Fruit fly (Drosophila melanogaster): ENCODE results near the gene CG6144.

Gene CG6144

DNA sequence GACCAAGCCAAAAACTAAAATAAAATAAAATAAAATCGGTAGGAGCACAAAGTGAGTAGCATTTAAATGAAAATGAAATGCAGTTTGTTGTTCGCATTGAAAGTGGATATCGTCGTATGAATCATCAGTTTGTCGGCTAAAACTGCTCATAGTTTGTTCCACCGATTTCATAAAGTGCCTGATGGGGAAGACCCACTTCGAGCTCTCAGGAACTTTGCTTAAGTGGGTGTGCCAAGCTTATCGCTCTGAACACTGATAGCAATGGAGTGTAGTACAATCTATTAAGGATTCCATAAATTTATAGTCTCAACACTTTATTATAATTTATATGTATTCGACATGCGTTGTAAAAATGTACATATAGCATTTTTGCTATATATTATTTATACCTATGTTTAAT, 14.4 kb downstream of the CG6144 start:
- TF ChIP-seq Sox102F (GFP tag; optimal IDR thresholded peaks at IDR 0.05), result no peak
- peak; percentile 53 for TF ChIP-seq Eip78C (GFP tag)

dm6 chr2L:10503356-10503977, 15.0 kb downstream of the CG6144 start:
- TF ChIP-seq topi (GFP tag; optimal IDR thresholded peaks at IDR 0.05) (no peak), CG8119 (GFP tag; IDR thresholded peaks at IDR 0.05) (peak; percentile 17; the same call in 1 of the 3 replicates), svp (GFP tag) (peak; percentile 52)

DNA sequence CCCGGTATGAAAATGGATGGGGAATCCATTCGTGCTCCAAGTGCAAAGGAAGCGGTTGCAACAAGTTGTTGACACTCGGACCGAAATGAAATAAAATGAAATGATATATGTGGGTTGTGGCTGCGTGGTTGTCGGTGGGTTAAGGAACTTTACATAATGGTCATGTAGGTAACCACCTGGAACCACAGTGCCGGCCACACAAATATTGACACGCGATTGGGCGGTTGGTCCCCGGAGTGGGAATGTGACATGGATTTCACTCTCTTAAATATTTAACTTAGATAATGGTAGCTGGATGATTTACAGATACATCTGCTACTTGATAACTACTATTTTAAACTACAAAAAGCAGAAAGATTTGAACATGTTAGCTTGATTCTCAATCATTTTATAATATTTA, 16.4 kb downstream of the CG6144 start:
- TF ChIP-seq lz (GFP tag; optimal IDR thresholded peaks at IDR 0.05) (no peak), CG6163 (GFP tag; IDR thresholded peaks at IDR 0.05) (no peak), CG1621 (tag; optimal IDR thresholded peaks at IDR 0.05) (no peak), Ets96B (tag; optimal IDR thresholded peaks at IDR 0.05) (no peak), CG32006 (GFP tag; optimal IDR thresholded peaks at IDR 0.05) (no peak), CG3919 (GFP tag; optimal IDR thresholded peaks at IDR 0.05) (peak; percentile 19), fkh (GFP tag; optimal IDR thresholded peaks at IDR 0.05) (peak; percentile 84), CG9139 (GFP tag; optimal IDR thresholded peaks at IDR 0.05) (no peak), CG3032 (tag; optimal IDR thresholded peaks at IDR 0.05) (no peak), Met (GFP tag; optimal IDR thresholded peaks at IDR 0.05) (no peak), salr (GFP tag; optimal IDR thresholded peaks at IDR 0.05) (no peak), CG8632 (GFP tag; optimal IDR thresholded peaks at IDR 0.05) (no peak), esn (GFP tag; optimal IDR thresholded peaks at IDR 0.05) (peak; percentile 17), Hr39 (GFP tag; optimal IDR thresholded peaks at IDR 0.05) (no peak), CG6854 (GFP tag; optimal IDR thresholded peaks at IDR 0.05) (peak; percentile 59), CG8119 (GFP tag; IDR thresholded peaks at IDR 0.05) (no peak), OdsH (GFP tag; optimal IDR thresholded peaks at IDR 0.05) (no peak), vri (GFP tag; optimal IDR thresholded peaks at IDR 0.05) (peak; percentile 28), Sox15 (GFP tag; optimal IDR thresholded peaks at IDR 0.05) (no peak), CG10669 (GFP tag; optimal IDR thresholded peaks at IDR 0.05) (no peak), CG11902 (GFP tag; optimal IDR thresholded peaks at IDR 0.05) (no peak), cyc (GFP tag; optimal IDR thresholded peaks at IDR 0.05) (no peak), Eip78C (GFP tag) (peak; percentile 56), Gug (GFP tag; IDR thresholded peaks at IDR 0.05) (no peak), Hr4 (GFP tag; optimal IDR thresholded peaks at IDR 0.05) (no peak), CG6808 (GFP tag; optimal IDR thresholded peaks at IDR 0.05) (peak; percentile 2), CG4318 (GFP tag; optimal IDR thresholded peaks at IDR 0.05) (no peak), net (GFP tag; optimal IDR thresholded peaks at IDR 0.05) (no peak), Blimp-1 (GFP tag; optimal IDR thresholded peaks at IDR 0.05) (peak; percentile 26), acj6 (GFP tag; optimal IDR thresholded peaks at IDR 0.05) (no peak), CG31627 (GFP tag; optimal IDR thresholded peaks at IDR 0.05) (no peak), CG16779 (tag; optimal IDR thresholded peaks at IDR 0.05) (no peak), Sox102F (GFP tag; optimal IDR thresholded peaks at IDR 0.05) (no peak), eg (GFP tag; IDR thresholded peaks at IDR 0.05) (peak; percentile 14; the same call in 1 of the 3 replicates), ss (GFP tag; optimal IDR thresholded peaks at IDR 0.05) (peak; percentile 21 to 39), Eip93F (GFP tag; optimal IDR thresholded peaks at IDR 0.05) (no peak)

- TF ChIP-seq Eip78C (GFP tag) (peak; percentile 30), lz (GFP tag; optimal IDR thresholded peaks at IDR 0.05) (no peak)
Observed at dm6 chr2L:10505345-10505744, 16.9 kb downstream of the CG6144 start.
